Worm (Caenorhabditis elegans) whole organism, young adult: ENCODE measurements around the gene his-71.

Experiments
- C06A6.2 ChIP-seq: fragments of 200-800 bp; sonication (Bioruptor generic); conservative IDR thresholded peaks from 2 replicates; pipeline ENCODE4 v1.3.6; 2022; ENCODE audit warnings: missing genetic modification characterization, missing compliant biosample characterization
- F10E7.11 ChIP-seq: sonication (generic microtip); optimal IDR thresholded peaks from 2 replicates; lab custom pipeline; 2017; ENCODE audit warnings: mild to moderate bottlenecking, missing genetic modification characterization, moderate library complexity, missing compliant biosample characterization
- F23B12.7 ChIP-seq: sonication (generic microtip); optimal IDR thresholded peaks from 2 replicates; lab custom pipeline; 2017; ENCODE audit warnings: missing genetic modification characterization, mild to moderate bottlenecking, missing compliant biosample characterization, antibody characterized with exemption, moderate library complexity; ENCODE audit not compliant: insufficient read depth
- F33H1.4 ChIP-seq: fragments of 200-800 bp; sonication (Bioruptor generic); IDR thresholded peaks from 2 replicates; pipeline ENCODE4 v1.3.6; 2022; ENCODE audit warnings: missing genetic modification reagents, missing genetic modification characterization, missing compliant biosample characterization
- F37B4.10 ChIP-seq: fragments of 200-800 bp; sonication (Bioruptor generic); IDR thresholded peaks from 2 replicates; pipeline ENCODE4 v1.3.6; 2022; ENCODE audit warnings: missing genetic modification characterization, missing compliant biosample characterization
- akir-1 ChIP-seq: fragments of 200-800 bp; sonication (Bioruptor generic); optimal IDR thresholded peaks from 2 replicates; lab custom pipeline; 2018; ENCODE audit warnings: mild to moderate bottlenecking, missing genetic modification characterization, moderate library complexity, missing compliant biosample characterization
- ama-1 ChIP-seq, 3 experiments: fragments of 150-350 bp in 1 of 3; sonication (generic microtip) in 2 of 3; optimal IDR thresholded peaks; 2 replicates each; lab custom pipeline; 2014 to 2018; ENCODE audit warnings: missing biosample characterization in 2 of 3, missing genetic modification characterization in 2 of 3, missing genetic modification reagents in 2 of 3
- atf-7 ChIP-seq: sonication (generic microtip); optimal IDR thresholded peaks from 2 replicates; lab custom pipeline; 2017; ENCODE audit warnings: mild to moderate bottlenecking, missing genetic modification characterization, missing compliant biosample characterization
- athp-1 ChIP-seq: sonication (generic microtip); optimal IDR thresholded peaks from 2 replicates; lab custom pipeline; 2017; ENCODE audit warnings: mild to moderate bottlenecking, missing genetic modification characterization, missing compliant biosample characterization
- ccch-3 ChIP-seq: fragments of 200-800 bp; sonication (Bioruptor generic); optimal IDR thresholded peaks from 2 replicates; lab custom pipeline; 2018; ENCODE audit warnings: mild to moderate bottlenecking, missing genetic modification characterization, missing compliant biosample characterization
- cebp-1 ChIP-seq, 2 experiments: fragments of 200-800 bp in 1 of 2; sonication (Bioruptor generic) in 1 of 2; sonication (generic microtip) in 1 of 2; IDR thresholded peaks in 1 of 2; optimal IDR thresholded peaks in 1 of 2; 2 replicates each; pipeline versions ENCODE4 v1.3.6 to Lab custom; 2017 to 2022; ENCODE audit warnings: missing compliant biosample characterization in 2 of 2, missing genetic modification characterization in 2 of 2, mild to moderate bottlenecking in 1 of 2, missing genetic modification reagents in 1 of 2, moderate library complexity in 1 of 2
- ceh-91 ChIP-seq: fragments of 200-800 bp; sonication (Bioruptor generic); IDR thresholded peaks from 2 replicates; pipeline ENCODE4 v1.3.6; 2022; ENCODE audit warnings: missing genetic modification reagents, missing genetic modification characterization, missing compliant biosample characterization
- chd-7 ChIP-seq: sonication (generic microtip); optimal IDR thresholded peaks from 2 replicates; lab custom pipeline; 2016; ENCODE audit warnings: mild to moderate bottlenecking, missing genetic modification characterization, moderate library complexity, missing compliant biosample characterization
- dox-1 ChIP-seq: fragments of 200-800 bp; sonication (Bioruptor generic); IDR thresholded peaks from 2 replicates; pipeline ENCODE4 v1.3.6; 2022; ENCODE audit warnings: missing genetic modification reagents, missing genetic modification characterization, missing compliant biosample characterization
- dpff-1 ChIP-seq: sonication (generic microtip); optimal IDR thresholded peaks from 2 replicates; lab custom pipeline; 2017; ENCODE audit warnings: mild to moderate bottlenecking, missing genetic modification characterization, missing compliant biosample characterization
- ets-4 ChIP-seq: fragments of 200-800 bp; sonication (Bioruptor generic); optimal IDR thresholded peaks from 2 replicates; lab custom pipeline; 2018; ENCODE audit warnings: mild to moderate bottlenecking, missing genetic modification characterization, missing compliant biosample characterization
- hrde-1 ChIP-seq: sonication (generic microtip); optimal IDR thresholded peaks from 2 replicates; lab custom pipeline; 2016; ENCODE audit warnings: missing genetic modification characterization, mild to moderate bottlenecking, missing compliant biosample characterization, moderate library complexity, missing genotype, missing genetic modification reagents, borderline replicate concordance
- let-607 ChIP-seq, 2 experiments: fragments of 200-800 bp in 1 of 2; sonication (Bioruptor generic) in 1 of 2; sonication (generic microtip) in 1 of 2; optimal IDR thresholded peaks; 2 replicates each; lab custom pipeline; 2016 to 2018; ENCODE audit warnings: mild to moderate bottlenecking in 2 of 2, missing compliant biosample characterization in 2 of 2, missing genetic modification characterization in 2 of 2, moderate library complexity in 2 of 2, missing genotype in 1 of 2
- lin-26 ChIP-seq: fragments of 200-800 bp; sonication (Bioruptor generic); IDR thresholded peaks from 2 replicates; pipeline ENCODE4 v1.3.6; 2022; ENCODE audit warnings: missing genetic modification reagents, missing genetic modification characterization, missing compliant biosample characterization
- lin-35 ChIP-seq, 3 experiments: fragments of 150-350 bp in 2 of 3; sonication (generic microtip) in 1 of 3; optimal IDR thresholded peaks; 2 replicates each; lab custom pipeline; 2014 to 2018; ENCODE audit warnings: missing biosample characterization in 3 of 3, missing genetic modification characterization in 3 of 3, missing genetic modification reagents in 3 of 3
- lin-40 ChIP-seq: sonication (generic microtip); optimal IDR thresholded peaks from 2 replicates; lab custom pipeline; 2016; ENCODE audit warnings: missing genetic modification characterization, mild to moderate bottlenecking, missing compliant biosample characterization, missing genotype, missing genetic modification reagents
- lsy-27 ChIP-seq: sonication (generic microtip); optimal IDR thresholded peaks from 2 replicates; lab custom pipeline; 2017; ENCODE audit warnings: missing genetic modification characterization, mild to moderate bottlenecking, missing compliant biosample characterization, antibody characterized with exemption, missing genotype, borderline replicate concordance; ENCODE audit not compliant: insufficient read depth
- madf-3 ChIP-seq: fragments of 200-800 bp; sonication (Bioruptor generic); IDR thresholded peaks from 2 replicates; pipeline ENCODE4 v1.3.6; 2022; ENCODE audit warnings: missing genetic modification reagents, missing genetic modification characterization, missing compliant biosample characterization
- mxl-1 ChIP-seq: sonication (generic microtip); optimal IDR thresholded peaks from 2 replicates; lab custom pipeline; 2016; ENCODE audit warnings: missing genetic modification characterization, missing compliant biosample characterization
- nfya-1 ChIP-seq: sonication (generic microtip); optimal IDR thresholded peaks from 2 replicates; lab custom pipeline; 2017; ENCODE audit warnings: antibody characterized with exemption, missing compliant biosample characterization, missing genetic modification characterization, borderline replicate concordance; ENCODE audit not compliant: insufficient read depth
- nfya-2 ChIP-seq: fragments of 200-800 bp; sonication (Bioruptor generic); IDR thresholded peaks from 2 replicates; pipeline ENCODE4 v1.3.6; 2022; ENCODE audit warnings: missing genetic modification reagents, missing genetic modification characterization, missing compliant biosample characterization
- nfyb-1 ChIP-seq: fragments of 200-800 bp; sonication (Bioruptor generic); IDR thresholded peaks from 2 replicates; pipeline ENCODE4 v1.3.6; 2022; ENCODE audit warnings: missing genetic modification reagents, missing genetic modification characterization, missing compliant biosample characterization
- nhr-120 ChIP-seq: fragments of 200-800 bp; sonication (Bioruptor generic); IDR thresholded peaks from 2 replicates; pipeline ENCODE4 v1.3.6; 2022; ENCODE audit warnings: missing genetic modification characterization, missing compliant biosample characterization
- nhr-80 ChIP-seq: sonication (generic microtip); optimal IDR thresholded peaks from 2 replicates; lab custom pipeline; 2016; ENCODE audit warnings: missing genetic modification characterization, missing compliant biosample characterization
- rcor-1 ChIP-seq: fragments of 200-800 bp; sonication (Bioruptor generic); IDR thresholded peaks from 2 replicates; pipeline ENCODE4 v1.3.6; 2022; ENCODE audit warnings: missing genetic modification reagents, missing genetic modification characterization, missing compliant biosample characterization
- tlf-1 ChIP-seq: fragments of 200-800 bp; sonication (Bioruptor generic); optimal IDR thresholded peaks from 2 replicates; lab custom pipeline; 2018; ENCODE audit warnings: mild to moderate bottlenecking, missing genetic modification characterization, missing compliant biosample characterization
- unc-62 ChIP-seq: fragments of 150-350 bp; optimal IDR thresholded peaks from 2 replicates; lab custom pipeline; 2014; ENCODE audit warnings: missing biosample characterization, missing genetic modification reagents, missing genetic modification characterization
- xnd-1 ChIP-seq: sonication (generic microtip); optimal IDR thresholded peaks from 2 replicates; lab custom pipeline; 2016; ENCODE audit warnings: missing genotype, missing genetic modification reagents, missing genetic modification characterization, missing compliant biosample characterization
- zfh-2 ChIP-seq: fragments of 200-800 bp; sonication (Bioruptor generic); conservative IDR thresholded peaks from 2 replicates; pipeline ENCODE4 v1.3.6; 2022; ENCODE audit warnings: missing genetic modification reagents, missing genetic modification characterization, missing compliant biosample characterization
- ztf-22 ChIP-seq: fragments of 200-800 bp; sonication (Bioruptor generic); optimal IDR thresholded peaks from 2 replicates; lab custom pipeline; 2018; ENCODE audit warnings: mild to moderate bottlenecking, missing genetic modification characterization, moderate library complexity, missing compliant biosample characterization
- ztf-26 ChIP-seq: sonication (generic microtip); optimal IDR thresholded peaks from 2 replicates; lab custom pipeline; 2017; ENCODE audit warnings: missing genetic modification characterization, missing compliant biosample characterization

his-71 gene

ce11 chrX:7954328-7954727 is 27.5 kb downstream of the his-71 start, which contains the start of gene dct-1:
Gene dct-1, plus strand, starts transcription at chrX:7954354.
- TF ChIP-seq C06A6.2 (GFP tag; lab: Robert Waterston, UW) (0 out of 2 replicates have a peak, but pooled peaks have one; percentile 9), F23B12.7 (tag; lab: Kevin White, UChicago) (no peak), atf-7 (tag; lab: Kevin White, UChicago) (peak; percentile 0), zfh-2 (GFP tag; lab: Robert Waterston, UW) (0 out of 2 replicates have a peak, but pooled peaks have one; percentile 13)
- TF ChIP-seq, all 124 proteins: peak for 3

DNA sequence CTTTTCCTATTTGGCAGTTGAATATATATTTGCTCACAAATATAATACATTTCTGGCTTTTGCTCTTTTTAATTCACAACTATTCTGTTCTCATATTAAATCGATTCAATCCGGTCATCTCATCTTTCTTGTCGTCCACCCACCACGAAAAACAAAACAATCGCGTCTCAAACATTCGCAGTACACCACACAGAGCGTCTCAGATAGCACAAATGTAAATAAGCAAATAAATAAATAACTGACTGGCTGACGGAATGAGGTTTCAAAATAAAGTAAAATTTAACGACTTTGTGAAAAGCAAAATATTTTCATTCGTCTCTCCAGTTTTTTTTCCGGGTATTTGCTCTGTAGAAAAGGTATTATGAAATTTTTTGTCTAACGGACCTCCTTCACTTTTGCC is 28.2 kb downstream of the his-71 start:
- no peak for TF ChIP-seq madf-3
- no peak for TF ChIP-seq cebp-1 (GFP tag; IDR thresholded peaks at IDR 0.05; lab: Robert Waterston, UW)
- peak; percentile 24 for TF ChIP-seq cebp-1 (tag; optimal IDR thresholded peaks at IDR 0.05; lab: Kevin White, UChicago)
- TF ChIP-seq, all 124 proteins: peak for 1

DNA sequence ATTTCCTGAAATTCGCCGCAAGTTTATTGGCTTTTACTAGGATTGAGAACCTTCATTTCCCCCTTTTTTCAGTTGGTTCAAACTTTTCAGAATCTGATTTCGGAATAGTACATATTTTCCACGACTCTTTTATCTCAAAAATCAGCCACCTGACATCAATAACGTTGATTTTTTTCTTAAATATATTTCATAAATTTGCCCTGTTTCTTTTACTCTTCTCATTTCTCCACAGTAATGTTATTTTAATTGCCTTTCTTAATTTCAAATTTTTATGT is 28.9 kb downstream of the his-71 start:
- no peak for TF ChIP-seq nhr-120 (GFP tag; lab: Robert Waterston, UW)
- no peak for TF ChIP-seq tlf-1 (GFP tag; lab: Kevin White, UChicago)
- TF ChIP-seq dpff-1 (tag; lab: Kevin White, UChicago): no peak
- no peak for TF ChIP-seq dox-1
- TF ChIP-seq rcor-1 (GFP tag; lab: Robert Waterston, UW): no peak
- no peak for TF ChIP-seq athp-1
- no peak for TF ChIP-seq ccch-3
- no peak for TF ChIP-seq F37B4.10 (GFP tag; lab: Robert Waterston, UW)
- no peak for TF ChIP-seq xnd-1 (tag; lab: Kevin White, UChicago)
- TF ChIP-seq lin-35 (GFP tag; optimal IDR thresholded peaks at IDR 0.05; lab: Kevin White, UChicago): no peak
- no peak for TF ChIP-seq zfh-2 (GFP tag; lab: Robert Waterston, UW)
- TF ChIP-seq nfya-2 (GFP tag; lab: Robert Waterston, UW): no peak
- TF ChIP-seq ceh-91 (GFP tag; lab: Robert Waterston, UW): no peak
- no peak for TF ChIP-seq nfya-1 (tag; lab: Kevin White, UChicago)
- no peak for TF ChIP-seq lsy-27 (tag; lab: Kevin White, UChicago)
- TF ChIP-seq F33H1.4 (GFP tag; lab: Robert Waterston, UW): no peak
- no peak for TF ChIP-seq F23B12.7 (tag; lab: Kevin White, UChicago)
- no peak for TF ChIP-seq F10E7.11 (tag; lab: Kevin White, UChicago)
- no peak for TF ChIP-seq hrde-1 (tag; lab: Kevin White, UChicago)
- no peak for TF ChIP-seq mxl-1 (tag; lab: Kevin White, UChicago)

- TF ChIP-seq ets-4 (GFP tag; lab: Kevin White, UChicago) (peak; percentile 1), lin-26 (GFP tag; lab: Robert Waterston, UW) (peak; percentile 59; the same call in 1 of the 2 replicates), akir-1 (GFP tag; lab: Kevin White, UChicago) (no peak), ama-1 (optimal IDR thresholded peaks at IDR 0.05; lab: Kevin White, UChicago) (peak; percentile 57), ama-1 (GFP tag; optimal IDR thresholded peaks at IDR 0.05; lab: Kevin White, UChicago) (no peak), lsy-27 (tag; lab: Kevin White, UChicago) (no peak), atf-7 (tag; lab: Kevin White, UChicago) (peak; percentile 25), unc-62 (GFP tag; lab: Kevin White, UChicago) (peak; percentile 9), ztf-26 (peak; percentile 9), chd-7 (tag; lab: Kevin White, UChicago) (peak; percentile 12), nhr-80 (tag; lab: Kevin White, UChicago) (peak; percentile 10), ztf-22 (peak; percentile 6), C06A6.2 (GFP tag; lab: Robert Waterston, UW) (peak; percentile 41; the same call in 1 of the 2 replicates), lin-40 (tag; lab: Kevin White, UChicago) (no peak), nfyb-1 (peak; percentile 41; the same call in 1 of the 2 replicates), let-607 (tag; optimal IDR thresholded peaks at IDR 0.05; lab: Kevin White, UChicago) (peak; percentile 16 to 45)
Measured at ce11 chrX:7952226-7953062, 29.4 kb downstream of the his-71 start.
